Worm (Caenorhabditis elegans): ENCODE results near the gene F54D5.9.

The F54D5.9 gene

DNA sequence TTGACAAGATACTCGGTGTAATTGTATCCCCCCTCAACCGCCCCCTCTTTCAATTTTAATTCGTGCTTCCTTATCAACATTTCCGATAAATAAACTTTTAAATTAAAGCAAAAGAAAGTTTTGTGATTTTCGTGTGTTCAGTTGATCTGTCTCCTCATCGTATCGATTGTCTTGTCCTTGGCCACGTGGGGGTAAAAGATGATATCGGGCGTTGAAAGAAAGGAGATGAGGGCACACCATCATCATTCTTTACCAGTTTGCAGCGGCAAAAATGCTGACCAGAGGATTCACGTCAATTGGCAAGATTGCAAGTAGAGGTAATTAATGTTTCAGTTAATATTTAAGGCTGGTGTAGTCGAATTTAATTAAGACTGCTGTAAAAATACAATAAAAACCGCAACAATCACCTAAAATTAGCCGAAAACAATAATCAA, 2.6 kb upstream of the F54D5.9 start, which contains the start of gene F54D5.7 (continued):
- TF ChIP-seq cebp-1 (GFP tag; IDR thresholded peaks at IDR 0.05) (peak; percentile 15; the same call in 1 of the 2 replicates), cebp-1 (tag; optimal IDR thresholded peaks at IDR 0.05) (peak; percentile 73), T07F8.4 (tag; optimal IDR thresholded peaks at IDR 0.05) (peak; percentile 22), mcd-1 (GFP tag; IDR thresholded peaks at IDR 0.05) (peak; percentile 75), ccch-3 (GFP tag; optimal IDR thresholded peaks at IDR 0.05) (no peak), aptf-3 (GFP tag; IDR thresholded peaks at IDR 0.05) (no peak), madf-10 (tag; optimal IDR thresholded peaks at IDR 0.05) (peak; percentile 74), rec-8 (tag; optimal IDR thresholded peaks at IDR 0.05) (no peak), dox-1 (GFP tag; IDR thresholded peaks at IDR 0.05) (peak; percentile 61; the same call in 1 of the 2 replicates), ceh-40 (GFP tag; IDR thresholded peaks at IDR 0.05) (0 out of 2 replicates have a peak, but pooled peaks have one; percentile 21), F37B4.10 (GFP tag; IDR thresholded peaks at IDR 0.05) (no peak), F57C9.4 (tag; optimal IDR thresholded peaks at IDR 0.05) (no peak), nfyb-1 (GFP tag; IDR thresholded peaks at IDR 0.05) (peak; percentile 84; the same call in 1 of the 2 replicates), nhr-120 (GFP tag; IDR thresholded peaks at IDR 0.05) (no peak), mes-4 (tag; optimal IDR thresholded peaks at IDR 0.05) (no peak), let-607 (tag; optimal IDR thresholded peaks at IDR 0.05) (peak in 1 of 2 experiments; percentile 26), lin-40 (tag; optimal IDR thresholded peaks at IDR 0.05) (peak; percentile 21), F55B11.4 (tag; optimal IDR thresholded peaks at IDR 0.05; ENCODE audit: borderline replicate concordance, insufficient read depth) (no peak), egl-44 (GFP tag; IDR thresholded peaks at IDR 0.05) (no peak), atf-7 (tag; optimal IDR thresholded peaks at IDR 0.05) (peak; percentile 59), C06A6.2 (GFP tag; conservative IDR thresholded peaks at IDR 0.05) (0 out of 2 replicates have a peak, but pooled peaks have one; percentile 51), F57A8.1 (GFP tag; optimal IDR thresholded peaks at IDR 0.05) (no peak), K12H6.12 (tag; optimal IDR thresholded peaks at IDR 0.05) (peak; percentile 42), ZK185.1 (tag; optimal IDR thresholded peaks at IDR 0.05; ENCODE audit: poor library complexity, severe bottlenecking) (peak; percentile 44), ztf-22 (GFP tag; optimal IDR thresholded peaks at IDR 0.05) (no peak), nhr-179 (tag; optimal IDR thresholded peaks at IDR 0.05) (no peak), B0035.1 (tag; optimal IDR thresholded peaks at IDR 0.05) (peak; percentile 62), unc-62 (GFP tag; optimal IDR thresholded peaks at IDR 0.05) (no peak), him-1 (tag; optimal IDR thresholded peaks at IDR 0.05) (no peak), mxl-1 (tag; optimal IDR thresholded peaks at IDR 0.05) (peak; percentile 53), ama-1 (optimal IDR thresholded peaks at IDR 0.05) (peak; percentile 98), ama-1 (GFP tag; optimal IDR thresholded peaks at IDR 0.05) (no peak), lsl-1 (GFP tag; optimal IDR thresholded peaks at IDR 0.05) (peak; percentile 40), egl-18 (GFP tag; IDR thresholded peaks at IDR 0.05) (no peak), hmg-20 (GFP tag; IDR thresholded peaks at IDR 0.05) (peak; percentile 65), B0019.2 (GFP tag; conservative IDR thresholded peaks at IDR 0.05) (no peak), madf-3 (GFP tag; IDR thresholded peaks at IDR 0.05) (0 out of 2 replicates have a peak, but pooled peaks have one; percentile 32), sdz-38 (tag; optimal IDR thresholded peaks at IDR 0.05) (no peak), egrh-3 (GFP tag; IDR thresholded peaks at IDR 0.05) (0 out of 2 replicates have a peak, but pooled peaks have one; percentile 15), nhr-80 (tag; optimal IDR thresholded peaks at IDR 0.05) (peak; percentile 57), ztf-18 (tag; optimal IDR thresholded peaks at IDR 0.05) (peak; percentile 57), Y79H2A.3 (GFP tag; conservative IDR thresholded peaks at IDR 0.05) (no peak), attf-5 (GFP tag; optimal IDR thresholded peaks at IDR 0.05) (peak; percentile 75), pbrm-1 (GFP tag; IDR thresholded peaks at IDR 0.05) (peak; percentile 65; the same call in 1 of the 2 replicates), zfh-2 (GFP tag; conservative IDR thresholded peaks at IDR 0.05) (0 out of 2 replicates have a peak, but pooled peaks have one; percentile 9), sptf-2 (GFP tag; optimal IDR thresholded peaks at IDR 0.05) (no peak), hsf-1 (GFP tag; IDR thresholded peaks at IDR 0.05) (peak; percentile 74), tbx-9 (tag; optimal IDR thresholded peaks at IDR 0.05; ENCODE audit: borderline replicate concordance) (no peak)
